Worm (Caenorhabditis elegans) whole organism, L3 larva: ENCODE measurements around the gene srdh-1.

Experiments
- lin-39 ChIP-seq: fragments of 150-350 bp; optimal IDR thresholded peaks from 2 replicates; lab custom pipeline; 2018; ENCODE audit warnings: missing biosample characterization, missing genetic modification reagents, missing genetic modification characterization
- nhr-11 ChIP-seq: fragments of 150-350 bp; optimal IDR thresholded peaks from 2 replicates; lab custom pipeline; 2014; ENCODE audit warnings: missing biosample characterization, missing genetic modification characterization

DNA sequence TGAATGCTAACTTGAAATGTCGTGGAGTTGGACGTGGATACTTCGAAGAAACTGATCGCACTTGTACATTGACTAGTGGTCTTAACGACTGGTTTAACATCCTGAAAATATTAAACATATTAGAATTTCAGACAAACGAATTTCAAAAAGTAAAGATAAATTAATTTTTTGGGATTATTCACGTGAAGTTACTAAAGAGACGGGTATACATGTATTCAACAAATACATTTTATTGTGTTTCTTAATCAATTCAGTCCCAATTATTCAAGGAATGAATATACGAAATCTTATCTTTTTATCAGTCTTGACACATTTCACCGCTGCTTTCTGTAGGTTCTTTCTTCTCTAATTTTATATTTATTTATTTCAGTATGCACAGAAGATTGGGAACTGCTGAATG is 14.0 kb downstream of the srdh-1 start, which contains the start of the genes mrpl-10 and clec-142:
- TF ChIP-seq nhr-11 (tag; lab: Kevin White, UChicago) (no peak), lin-39 (tag; lab: Kevin White, UChicago) (no peak)
